Worm (Caenorhabditis elegans) whole organism, L3 larva: ENCODE measurements around the gene F42A10.5.

Experiments used
- R02D3.7 ChIP-seq: fragments of 150-350 bp; optimal IDR thresholded peaks from 2 replicates; lab custom pipeline; 2014; ENCODE audit warnings: missing biosample characterization, missing genetic modification characterization
- aly-2 ChIP-seq: fragments of 150-350 bp; optimal IDR thresholded peaks from 2 replicates; lab custom pipeline; 2014; ENCODE audit warnings: missing biosample characterization, missing genetic modification characterization
- ama-1 ChIP-seq: fragments of 150-350 bp; optimal IDR thresholded peaks from 2 replicates; lab custom pipeline; 2018
- daf-12 ChIP-seq: fragments of 150-350 bp; optimal IDR thresholded peaks from 2 replicates; lab custom pipeline; 2014; ENCODE audit warnings: missing biosample characterization, missing genetic modification reagents, missing genetic modification characterization
- elt-2 ChIP-seq: sonication (generic microtip); optimal IDR thresholded peaks from 2 replicates; lab custom pipeline; 2016; ENCODE audit warnings: missing genetic modification reagents, mild to moderate bottlenecking, missing genetic modification characterization, missing compliant biosample characterization
- elt-3 ChIP-seq, 3 experiments: fragments of 150-350 bp in 1 of 3; sonication (generic microtip) in 2 of 3; optimal IDR thresholded peaks; 2 replicates in 2 of 3; 4 replicates in 1 of 3; lab custom pipeline; 2014 to 2017; ENCODE audit warnings: missing biosample characterization in 3 of 3, missing genetic modification characterization in 3 of 3
- fkh-10 ChIP-seq: sonication (generic microtip); optimal IDR thresholded peaks from 2 replicates; lab custom pipeline; 2017; ENCODE audit warnings: missing biosample characterization, missing genetic modification reagents, missing genetic modification characterization
- hmg-11 ChIP-seq: sonication (generic microtip); optimal IDR thresholded peaks from 2 replicates; lab custom pipeline; 2016; ENCODE audit warnings: missing genetic modification characterization, missing compliant biosample characterization
- nhr-25 ChIP-seq: sonication (generic microtip); optimal IDR thresholded peaks from 2 replicates; lab custom pipeline; 2017; ENCODE audit warnings: missing biosample characterization, missing genetic modification characterization
- nhr-77 ChIP-seq: fragments of 150-350 bp; optimal IDR thresholded peaks from 2 replicates; lab custom pipeline; 2014; ENCODE audit warnings: missing biosample characterization, missing genetic modification characterization
- snpc-4 ChIP-seq: fragments of 150-350 bp; optimal IDR thresholded peaks from 2 replicates; lab custom pipeline; 2014; ENCODE audit warnings: missing biosample characterization, missing genetic modification characterization
- unc-62 ChIP-seq: fragments of 150-350 bp; sonication (generic microtip); optimal IDR thresholded peaks from 4 replicates; lab custom pipeline; 2014; ENCODE audit warnings: missing biosample characterization, missing genetic modification reagents, missing genetic modification characterization

DNA sequence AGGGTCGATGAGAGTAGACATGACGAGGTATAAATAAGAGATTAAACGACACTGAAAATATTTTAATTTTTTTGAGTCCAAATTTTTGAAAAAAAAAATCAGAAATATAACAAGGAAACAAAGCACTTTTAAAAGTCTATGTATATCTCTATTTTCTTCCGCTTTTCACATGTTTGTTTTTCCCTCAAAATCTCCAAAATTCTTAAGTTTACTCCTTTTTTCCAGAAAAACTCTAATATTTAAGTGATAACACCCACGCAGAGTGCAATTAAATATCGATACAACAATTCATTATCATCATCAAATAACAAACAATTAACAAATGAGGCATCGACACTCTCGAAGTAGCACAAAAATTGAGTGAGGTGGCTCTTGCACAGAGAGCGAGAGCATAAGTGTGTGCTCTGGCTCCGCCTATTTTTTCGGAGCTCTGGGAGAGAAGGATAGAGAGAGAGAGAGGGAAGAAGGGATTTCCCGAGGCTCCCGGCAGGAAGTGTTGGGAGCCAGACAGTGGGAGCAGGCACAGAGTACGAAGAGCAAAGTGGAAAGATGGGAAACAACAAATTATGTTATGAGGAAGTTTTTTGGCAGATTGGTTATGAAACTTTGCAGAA lies 15.5 kb downstream of the F42A10.5 start, which contains the start of gene anmt-2:
- TF ChIP-seq fkh-10 (GFP tag; lab: Kevin White, UChicago): no peak
- no peak for TF ChIP-seq elt-3 (tag; optimal IDR thresholded peaks at IDR 0.05; lab: Kevin White, UChicago)
- no peak for TF ChIP-seq ama-1 (lab: Kevin White, UChicago)
- TF ChIP-seq hmg-11: no peak
- no peak for TF ChIP-seq nhr-77 (tag; lab: Kevin White, UChicago)
- no peak for TF ChIP-seq unc-62 (GFP tag; lab: Kevin White, UChicago)
- no peak for TF ChIP-seq elt-2 (tag; lab: Kevin White, UChicago)
- TF ChIP-seq R02D3.7 (tag; lab: Kevin White, UChicago): no peak
- no peak for TF ChIP-seq daf-12
- TF ChIP-seq aly-2: no peak
- no peak for TF ChIP-seq snpc-4 (tag; lab: Kevin White, UChicago)
- TF ChIP-seq nhr-25 (tag; lab: Kevin White, UChicago): no peak
